Worm (Caenorhabditis elegans) whole organism, L1 larva: ENCODE data around the gene C51E3.6.

Experiments used
- F16B12.6 ChIP-seq: fragments of 150-350 bp; optimal IDR thresholded peaks from 2 replicates; lab custom pipeline; 2014; ENCODE audit warnings: missing biosample characterization, missing genetic modification characterization
- ama-1 ChIP-seq: fragments of 150-350 bp; optimal IDR thresholded peaks from 2 replicates; lab custom pipeline; 2014
- ceh-8 ChIP-seq: fragments of 200-800 bp; sonication (Bioruptor generic); optimal IDR thresholded peaks from 2 replicates; lab custom pipeline; 2018; ENCODE audit warnings: mild to moderate bottlenecking, missing genetic modification characterization, moderate library complexity, missing compliant biosample characterization
- ceh-82 ChIP-seq, 3 experiments: fragments of 150-350 bp in 1 of 3; sonication (generic microtip) in 2 of 3; optimal IDR thresholded peaks; 2 replicates each; lab custom pipeline; 2014 to 2017; ENCODE audit warnings: missing biosample characterization in 3 of 3, missing genetic modification characterization in 3 of 3
- ces-1 ChIP-seq: fragments of 150-350 bp; optimal IDR thresholded peaks from 2 replicates; lab custom pipeline; 2014; ENCODE audit warnings: missing biosample characterization, missing genetic modification reagents, missing genetic modification characterization
- lin-15B ChIP-seq: fragments of 150-350 bp; sonication (generic microtip); optimal IDR thresholded peaks from 3 replicates; lab custom pipeline; 2014; ENCODE audit warnings: missing biosample characterization, missing genetic modification characterization
- lin-39 ChIP-seq: fragments of 150-350 bp; optimal IDR thresholded peaks from 2 replicates; lab custom pipeline; 2014; ENCODE audit warnings: missing biosample characterization, missing genetic modification reagents, missing genetic modification characterization
- lir-3 ChIP-seq: sonication (generic microtip); optimal IDR thresholded peaks from 2 replicates; lab custom pipeline; 2016; ENCODE audit warnings: mild to moderate bottlenecking, missing genetic modification characterization, moderate library complexity, missing compliant biosample characterization; ENCODE audit not compliant: poor library complexity
- nhr-11 ChIP-seq: fragments of 150-350 bp; optimal IDR thresholded peaks from 2 replicates; lab custom pipeline; 2014; ENCODE audit warnings: missing biosample characterization, missing genetic modification characterization
- nhr-28 ChIP-seq: fragments of 150-350 bp; optimal IDR thresholded peaks from 2 replicates; lab custom pipeline; 2014; ENCODE audit warnings: missing biosample characterization, missing genetic modification characterization
- nhr-85 ChIP-seq: sonication (generic microtip); peaks from one replicate; lab custom pipeline; 2016; ENCODE audit warnings: missing genetic modification characterization, inconsistent platforms, missing compliant biosample characterization
- pqm-1 ChIP-seq: sonication (generic microtip); optimal IDR thresholded peaks from 3 replicates; lab custom pipeline; 2017; ENCODE audit warnings: missing biosample characterization, missing genetic modification characterization
- snpc-4 ChIP-seq: fragments of 150-350 bp; optimal IDR thresholded peaks from 2 replicates; lab custom pipeline; 2014; ENCODE audit warnings: missing biosample characterization, missing genetic modification characterization
- sup-37 ChIP-seq: fragments of 200-800 bp; sonication (Bioruptor generic); optimal IDR thresholded peaks from 2 replicates; lab custom pipeline; 2018; ENCODE audit warnings: mild to moderate bottlenecking, missing genetic modification characterization, missing compliant biosample characterization
- tbx-2 ChIP-seq: sonication (generic microtip); optimal IDR thresholded peaks from 2 replicates; lab custom pipeline; 2016; ENCODE audit warnings: missing genetic modification characterization, missing compliant biosample characterization
- tlp-1 ChIP-seq: fragments of 150-350 bp; optimal IDR thresholded peaks from 2 replicates; lab custom pipeline; 2014; ENCODE audit warnings: missing biosample characterization, missing genetic modification characterization
- unc-30 ChIP-seq: sonication (generic microtip); optimal IDR thresholded peaks from 2 replicates; lab custom pipeline; 2017; ENCODE audit warnings: missing biosample characterization, missing genetic modification characterization

The C51E3.6 gene

ce11 chrV:10117465-10117864 is 48.8 kb downstream of the C51E3.6 start, which contains the start of gene C08B6.5:
TSS of gene C08B6.5 (plus strand) at chrV:10117765.
- TF ChIP-seq pqm-1 (tag; lab: Kevin White, UChicago) (no peak), ceh-8 (no peak), tlp-1 (tag; lab: Kevin White, UChicago) (no peak), sup-37 (no peak), ceh-82 (tag; optimal IDR thresholded peaks at IDR 0.05; lab: Kevin White, UChicago) (no peak), snpc-4 (tag; lab: Kevin White, UChicago) (no peak), lin-15B (tag; lab: Kevin White, UChicago) (no peak), nhr-28 (tag; lab: Kevin White, UChicago) (no peak), ama-1 (lab: Kevin White, UChicago) (no peak), ces-1 (no peak), lir-3 (tag; lab: Kevin White, UChicago) (no peak), nhr-11 (tag; lab: Kevin White, UChicago) (no peak)

- TF ChIP-seq sup-37 (no peak), tbx-2 (tag; lab: Kevin White, UChicago) (no peak), lin-39 (tag; lab: Kevin White, UChicago) (no peak), unc-30 (tag; lab: Kevin White, UChicago) (no peak), nhr-85 (tag; lab: Kevin White, UChicago) (no peak), snpc-4 (tag; lab: Kevin White, UChicago) (no peak), F16B12.6 (tag; lab: Kevin White, UChicago) (no peak)
Observed at ce11 chrV:10114329-10114728, 51.9 kb downstream of the C51E3.6 start, which contains the start of gene cht-5. TSS of gene cht-5 (plus strand) at chrV:10114629.
